Worm (Caenorhabditis elegans): ENCODE data around the gene der-2.

der-2 gene

DNA sequence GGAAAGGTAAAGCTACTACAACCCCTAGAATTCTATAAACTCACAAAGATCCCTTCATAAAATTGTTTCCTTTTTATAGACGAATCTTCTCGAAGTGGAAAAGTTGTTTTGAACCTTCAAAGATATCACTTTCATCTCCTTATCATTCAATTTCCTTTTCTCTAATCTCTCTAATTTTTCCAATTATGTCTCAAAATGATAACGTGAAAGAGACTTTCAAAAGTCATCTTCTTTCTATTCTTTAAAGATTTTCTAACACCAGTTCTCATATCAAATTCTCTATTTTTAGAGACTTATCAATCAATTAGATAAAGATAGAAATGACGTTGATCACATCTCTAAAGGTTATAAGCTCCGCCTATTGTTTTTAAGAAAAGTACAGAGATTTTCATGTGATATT, 23.5 kb downstream of the der-2 start:
- TF ChIP-seq efl-1 (GFP tag; optimal IDR thresholded peaks at IDR 0.05) (no peak), tbp1 (GFP tag; optimal IDR thresholded peaks at IDR 0.05) (no peak), ztf-28 (GFP tag; IDR thresholded peaks at IDR 0.05) (no peak), dpff-1 (tag; optimal IDR thresholded peaks at IDR 0.05) (no peak), ztf-3 (GFP tag; optimal IDR thresholded peaks at IDR 0.05) (no peak), ccch-3 (GFP tag; optimal IDR thresholded peaks at IDR 0.05) (no peak), atf-7 (tag; optimal IDR thresholded peaks at IDR 0.05) (no peak), attf-6 (GFP tag; IDR thresholded peaks at IDR 0.05) (no peak)

DNA sequence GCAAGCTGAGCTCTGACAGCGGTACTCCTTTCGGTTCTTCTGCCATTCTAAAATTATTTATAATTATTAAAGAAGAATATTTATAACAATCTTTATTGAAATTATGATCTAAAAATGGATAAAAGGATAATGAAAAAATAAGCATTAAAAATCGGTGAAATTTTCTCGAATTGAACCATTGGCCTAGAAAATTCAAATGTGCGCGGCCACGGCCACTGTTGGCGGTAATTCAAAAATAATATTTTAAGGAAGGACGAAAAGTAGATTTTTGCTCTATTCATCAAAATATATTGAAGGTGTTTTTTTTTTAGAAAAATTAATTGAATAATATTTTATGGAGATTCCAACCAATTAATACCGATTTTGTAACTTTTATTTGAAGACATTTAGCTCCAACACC, 24.1 kb downstream of the der-2 start, which contains the start of gene pfd-5:
Gene pfd-5, minus strand, starts transcription at position 47 of the 400 bp plus-strand sequence.
- TF ChIP-seq snpc-4 (GFP tag; optimal IDR thresholded peaks at IDR 0.05) (no peak), snpc-4 (tag; optimal IDR thresholded peaks at IDR 0.05) (peak in 1 of 4 experiments; percentile 20), efl-1 (GFP tag; optimal IDR thresholded peaks at IDR 0.05) (peak; percentile 90), F23B12.7 (tag; optimal IDR thresholded peaks at IDR 0.05; ENCODE audit: insufficient read depth) (no peak), atf-7 (tag; optimal IDR thresholded peaks at IDR 0.05) (no peak), unc-130 (GFP tag; optimal IDR thresholded peaks at IDR 0.05) (peak; percentile 66), rcor-1 (GFP tag; IDR thresholded peaks at IDR 0.05) (peak; percentile 60), B0019.2 (GFP tag; conservative IDR thresholded peaks at IDR 0.05) (no peak), hlh-26 (GFP tag; conservative IDR thresholded peaks at IDR 0.05) (no peak), sdz-38 (tag; optimal IDR thresholded peaks at IDR 0.05) (no peak), lsl-1 (GFP tag; optimal IDR thresholded peaks at IDR 0.05) (peak; percentile 11), T26A5.8 (tag; optimal IDR thresholded peaks at IDR 0.05) (no peak), ZK185.1 (tag; optimal IDR thresholded peaks at IDR 0.05; ENCODE audit: poor library complexity, severe bottlenecking) (peak; percentile 55), D2030.7 (GFP tag; IDR thresholded peaks at IDR 0.05) (peak; percentile 39), madf-10 (tag; optimal IDR thresholded peaks at IDR 0.05) (no peak), ceh-27 (GFP tag; optimal IDR thresholded peaks at IDR 0.05) (peak; percentile 50), dpl-1 (GFP tag; optimal IDR thresholded peaks at IDR 0.05) (peak; percentile 70), ccch-3 (GFP tag; optimal IDR thresholded peaks at IDR 0.05) (no peak), nhr-80 (tag; optimal IDR thresholded peaks at IDR 0.05) (no peak), F33H1.4 (GFP tag; IDR thresholded peaks at IDR 0.05) (peak; percentile 63), ztf-18 (tag; optimal IDR thresholded peaks at IDR 0.05) (peak; percentile 11), lin-54 (GFP tag; optimal IDR thresholded peaks at IDR 0.05) (peak; percentile 98), hmg-20 (GFP tag; IDR thresholded peaks at IDR 0.05) (no peak), rec-8 (tag; optimal IDR thresholded peaks at IDR 0.05) (no peak), let-526 (GFP tag; IDR thresholded peaks at IDR 0.05) (no peak), lin-35 (GFP tag; optimal IDR thresholded peaks at IDR 0.05) (peak in 2 of 3 experiments; percentile 32 to 93), hsf-1 (GFP tag; IDR thresholded peaks at IDR 0.05) (0 out of 2 replicates have a peak, but pooled peaks have one; percentile 46), mcd-1 (GFP tag; IDR thresholded peaks at IDR 0.05) (peak; percentile 55; the same call in 1 of the 2 replicates)

- TF ChIP-seq Y56A3A.18 (GFP tag; IDR thresholded peaks at IDR 0.05) (no peak), snpc-4 (GFP tag; optimal IDR thresholded peaks at IDR 0.05) (no peak), snpc-4 (tag; optimal IDR thresholded peaks at IDR 0.05) (peak in 1 of 4 experiments; percentile 19), lin-54 (GFP tag; optimal IDR thresholded peaks at IDR 0.05) (peak; percentile 2)
These were observed 25.0 kb downstream of the der-2 start, which contains the start of gene exos-9 for ce11 chrIII:7197973-7198372. Gene exos-9, minus strand, starts transcription at chrIII:7198073.

DNA sequence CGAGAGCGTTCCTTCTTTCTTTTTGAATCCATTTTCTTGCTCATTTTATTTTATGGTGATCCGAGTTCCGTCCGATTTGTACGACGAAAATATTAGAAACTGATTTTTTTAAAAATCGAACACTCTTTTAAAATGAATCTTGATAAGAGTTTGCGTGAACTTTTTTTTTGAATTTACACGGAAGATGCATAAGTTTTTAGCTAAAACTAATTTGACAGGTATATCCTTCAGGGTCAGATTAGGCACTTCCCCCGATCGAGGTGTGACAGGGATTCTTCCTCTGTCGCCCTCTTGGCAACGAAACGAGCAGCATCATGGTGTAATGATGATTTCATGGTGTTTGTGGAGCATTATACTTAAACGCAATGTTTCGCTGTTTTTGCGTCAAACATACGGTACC, 27.6 kb downstream of the der-2 start, which contains the start of gene F37C12.18:
Gene F37C12.18, minus strand, starts transcription at position 101 of the 400 bp plus-strand sequence.
- TF ChIP-seq aptf-3 (GFP tag; IDR thresholded peaks at IDR 0.05), result no peak
- TF ChIP-seq repo-1 (tag; optimal IDR thresholded peaks at IDR 0.05), result no peak
- no peak for TF ChIP-seq sdz-38 (tag; optimal IDR thresholded peaks at IDR 0.05)
- no peak for TF ChIP-seq ets-4 (GFP tag; optimal IDR thresholded peaks at IDR 0.05)
- no peak for TF ChIP-seq pbrm-1 (GFP tag; IDR thresholded peaks at IDR 0.05)
- TF ChIP-seq lin-40 (tag; optimal IDR thresholded peaks at IDR 0.05), result no peak
- no peak for TF ChIP-seq ceh-58 (GFP tag; IDR thresholded peaks at IDR 0.05)
- no peak for TF ChIP-seq F57C9.4 (tag; optimal IDR thresholded peaks at IDR 0.05)
- no peak for TF ChIP-seq B0261.1 (tag; optimal IDR thresholded peaks at IDR 0.05)
- TF ChIP-seq tlf-1 (GFP tag; optimal IDR thresholded peaks at IDR 0.05), result no peak
- no peak for TF ChIP-seq mcd-1 (GFP tag; IDR thresholded peaks at IDR 0.05)
- no peak for TF ChIP-seq dpff-1 (tag; optimal IDR thresholded peaks at IDR 0.05)
- no peak for TF ChIP-seq madf-6 (GFP tag; IDR thresholded peaks at IDR 0.05)
